Worm (Caenorhabditis elegans) whole organism, L1 larva: ENCODE results near the gene arrd-5.
"Not testable (repeated sequence)": the region's sequence is repeated elsewhere in the genome, so short reads cannot be mapped to it uniquely, and the experiment has no call there.

Experiments used
- C34B4.2 ChIP-seq: sonication (generic microtip); optimal IDR thresholded peaks from 2 replicates; lab custom pipeline; 2017; ENCODE audit warnings: mild to moderate bottlenecking, missing genetic modification characterization, missing compliant biosample characterization
- aha-1 ChIP-seq: fragments of 150-350 bp; optimal IDR thresholded peaks from 2 replicates; lab custom pipeline; 2014; ENCODE audit warnings: missing biosample characterization, missing genetic modification characterization
- aly-2 ChIP-seq: fragments of 150-350 bp; optimal IDR thresholded peaks from 2 replicates; lab custom pipeline; 2014; ENCODE audit warnings: missing biosample characterization, missing genetic modification characterization
- blmp-1 ChIP-seq: fragments of 150-350 bp; optimal IDR thresholded peaks from 2 replicates; lab custom pipeline; 2014; ENCODE audit warnings: missing biosample characterization, missing genetic modification characterization
- ceh-63 ChIP-seq: fragments of 200-800 bp; sonication (Bioruptor generic); optimal IDR thresholded peaks from 2 replicates; lab custom pipeline; 2018; ENCODE audit warnings: mild to moderate bottlenecking, missing genetic modification characterization, missing compliant biosample characterization
- ceh-8 ChIP-seq: fragments of 200-800 bp; sonication (Bioruptor generic); optimal IDR thresholded peaks from 2 replicates; lab custom pipeline; 2018; ENCODE audit warnings: mild to moderate bottlenecking, missing genetic modification characterization, moderate library complexity, missing compliant biosample characterization
- efl-1 ChIP-seq, 4 experiments: fragments of 150-350 bp; optimal IDR thresholded peaks in 3 of 4; peaks in 1 of 4; 1 replicate in 1 of 4; 2 replicates in 3 of 4; lab custom pipeline; 2014; ENCODE audit warnings: missing biosample characterization in 2 of 4, missing genetic modification characterization in 2 of 4, missing genetic modification reagents in 2 of 4
- efl-3 ChIP-seq: fragments of 200-800 bp; sonication (Bioruptor generic); optimal IDR thresholded peaks from 2 replicates; lab custom pipeline; 2018; ENCODE audit warnings: mild to moderate bottlenecking, missing genetic modification characterization, missing compliant biosample characterization
- elt-2 ChIP-seq: sonication (generic microtip); optimal IDR thresholded peaks from 2 replicates; lab custom pipeline; 2016; ENCODE audit warnings: missing genetic modification characterization, mild to moderate bottlenecking, inconsistent platforms, missing compliant biosample characterization, missing genetic modification reagents
- elt-3 ChIP-seq, 6 experiments: fragments of 150-350 bp in 1 of 6; sonication (generic microtip); optimal IDR thresholded peaks; 2 replicates each; lab custom pipeline; 2017 to 2018; ENCODE audit warnings: missing biosample characterization in 6 of 6, missing genetic modification characterization in 6 of 6, inconsistent platforms in 1 of 6
- fkh-10 ChIP-seq: sonication (generic microtip); optimal IDR thresholded peaks from 2 replicates; lab custom pipeline; 2017; ENCODE audit warnings: missing biosample characterization, missing genetic modification reagents, missing genetic modification characterization
- fkh-4 ChIP-seq: sonication (generic microtip); optimal IDR thresholded peaks from 2 replicates; lab custom pipeline; 2016; ENCODE audit warnings: missing compliant biosample characterization, missing genetic modification characterization, borderline replicate concordance
- hlh-4 ChIP-seq: sonication (generic microtip); optimal IDR thresholded peaks from 2 replicates; lab custom pipeline; 2016; ENCODE audit warnings: mild to moderate bottlenecking, missing genetic modification characterization, missing compliant biosample characterization
- hpl-2 ChIP-seq: fragments of 150-350 bp; optimal IDR thresholded peaks from 2 replicates; lab custom pipeline; 2014; ENCODE audit warnings: missing biosample characterization, missing genetic modification reagents, missing genetic modification characterization
- lin-14 ChIP-seq: fragments of 200-800 bp; sonication (Bioruptor generic); optimal IDR thresholded peaks from 2 replicates; lab custom pipeline; 2018; ENCODE audit warnings: mild to moderate bottlenecking, missing genetic modification characterization, moderate library complexity, missing compliant biosample characterization
- lin-15B ChIP-seq: fragments of 150-350 bp; sonication (generic microtip); optimal IDR thresholded peaks from 3 replicates; lab custom pipeline; 2014; ENCODE audit warnings: missing biosample characterization, missing genetic modification characterization
- mdl-1 ChIP-seq, 2 experiments: fragments of 150-350 bp; optimal IDR thresholded peaks; 2 replicates each; lab custom pipeline; 2014 to 2017; ENCODE audit warnings: missing biosample characterization in 2 of 2, missing genetic modification characterization in 2 of 2, inconsistent platforms in 1 of 2
- mef-2 ChIP-seq: fragments of 150-350 bp; optimal IDR thresholded peaks from 2 replicates; lab custom pipeline; 2014; ENCODE audit warnings: missing biosample characterization, missing genetic modification characterization
- mep-1 ChIP-seq: fragments of 150-350 bp; optimal IDR thresholded peaks from 2 replicates; lab custom pipeline; 2014; ENCODE audit warnings: missing biosample characterization, missing genetic modification characterization
- nhr-11 ChIP-seq: fragments of 150-350 bp; optimal IDR thresholded peaks from 2 replicates; lab custom pipeline; 2014; ENCODE audit warnings: missing biosample characterization, missing genetic modification characterization
- nhr-12 ChIP-seq: sonication (generic microtip); optimal IDR thresholded peaks from 2 replicates; lab custom pipeline; 2017; ENCODE audit warnings: missing biosample characterization, missing genetic modification characterization
- nhr-28 ChIP-seq: fragments of 150-350 bp; optimal IDR thresholded peaks from 2 replicates; lab custom pipeline; 2014; ENCODE audit warnings: missing biosample characterization, missing genetic modification characterization
- nhr-47 ChIP-seq: sonication (generic microtip); optimal IDR thresholded peaks from 2 replicates; lab custom pipeline; 2016; ENCODE audit warnings: mild to moderate bottlenecking, missing genetic modification characterization, moderate library complexity, missing compliant biosample characterization
- nhr-71 ChIP-seq: sonication (generic microtip); optimal IDR thresholded peaks from 2 replicates; lab custom pipeline; 2016; ENCODE audit warnings: mild to moderate bottlenecking, missing genetic modification characterization, moderate library complexity, missing compliant biosample characterization
- nhr-85 ChIP-seq: sonication (generic microtip); peaks from one replicate; lab custom pipeline; 2016; ENCODE audit warnings: missing genetic modification characterization, inconsistent platforms, missing compliant biosample characterization
- pag-3 ChIP-seq: sonication (generic microtip); optimal IDR thresholded peaks from 2 replicates; lab custom pipeline; 2017; ENCODE audit warnings: missing genetic modification characterization, mild to moderate bottlenecking, missing compliant biosample characterization, antibody characterized with exemption, borderline replicate concordance; ENCODE audit not compliant: insufficient read depth
- pax-3 ChIP-seq: fragments of 200-800 bp; sonication (Bioruptor generic); optimal IDR thresholded peaks from 2 replicates; lab custom pipeline; 2018; ENCODE audit warnings: mild to moderate bottlenecking, missing genetic modification characterization, moderate library complexity, missing compliant biosample characterization
- rnt-1 ChIP-seq: sonication (generic microtip); optimal IDR thresholded peaks from 2 replicates; lab custom pipeline; 2016; ENCODE audit warnings: mild to moderate bottlenecking, missing genetic modification characterization, moderate library complexity, missing compliant biosample characterization
- snpc-4 ChIP-seq: fragments of 150-350 bp; optimal IDR thresholded peaks from 2 replicates; lab custom pipeline; 2014; ENCODE audit warnings: missing biosample characterization, missing genetic modification characterization
- sup-37 ChIP-seq: fragments of 200-800 bp; sonication (Bioruptor generic); optimal IDR thresholded peaks from 2 replicates; lab custom pipeline; 2018; ENCODE audit warnings: mild to moderate bottlenecking, missing genetic modification characterization, missing compliant biosample characterization
- swsn-7 ChIP-seq: sonication (generic microtip); optimal IDR thresholded peaks from 2 replicates; lab custom pipeline; 2016; ENCODE audit warnings: missing genetic modification characterization, missing compliant biosample characterization
- tlp-1 ChIP-seq: fragments of 150-350 bp; optimal IDR thresholded peaks from 2 replicates; lab custom pipeline; 2014; ENCODE audit warnings: missing biosample characterization, missing genetic modification characterization
- unc-86 ChIP-seq: sonication (generic microtip); optimal IDR thresholded peaks from 2 replicates; lab custom pipeline; 2016; ENCODE audit warnings: missing genetic modification characterization, missing compliant biosample characterization
- vab-15 ChIP-seq: sonication (generic microtip); optimal IDR thresholded peaks from 2 replicates; lab custom pipeline; 2017; ENCODE audit warnings: missing genotype, mild to moderate bottlenecking, missing genetic modification characterization, missing compliant biosample characterization
- xbp-1 ChIP-seq: sonication (generic microtip); optimal IDR thresholded peaks from 2 replicates; lab custom pipeline; 2016; ENCODE audit warnings: missing genetic modification characterization, missing compliant biosample characterization
- zag-1 ChIP-seq: fragments of 150-350 bp; optimal IDR thresholded peaks from 2 replicates; lab custom pipeline; 2014; ENCODE audit warnings: missing biosample characterization, missing genetic modification characterization
- zip-4 ChIP-seq: fragments of 200-800 bp; sonication (Bioruptor generic); optimal IDR thresholded peaks from 2 replicates; lab custom pipeline; 2018; ENCODE audit warnings: mild to moderate bottlenecking, missing genetic modification characterization, moderate library complexity, missing compliant biosample characterization
- ztf-4 ChIP-seq: fragments of 150-350 bp; optimal IDR thresholded peaks from 2 replicates; lab custom pipeline; 2014; ENCODE audit warnings: missing biosample characterization, missing genetic modification characterization

The arrd-5 gene

ce11 chrII:9866378-9866777, 31.4 kb downstream of the arrd-5 start, which contains the start of gene chil-1:
Gene chil-1, minus strand, starts transcription at chrII:9866478.
- not testable (repeated sequence) for TF ChIP-seq nhr-28; hpl-2 (GFP tag; lab: Kevin White, UChicago); pax-3 (tag; lab: Kevin White, UChicago)

- TF ChIP-seq elt-2 (tag; lab: Kevin White, UChicago) (no peak), aha-1 (tag; lab: Kevin White, UChicago) (no peak), zag-1 (tag; lab: Kevin White, UChicago) (no peak), nhr-47 (tag; lab: Kevin White, UChicago) (no peak), hpl-2 (GFP tag; lab: Kevin White, UChicago) (no peak), hlh-4 (tag; lab: Kevin White, UChicago) (no peak), zip-4 (GFP tag; lab: Kevin White, UChicago) (no peak), tlp-1 (tag; lab: Kevin White, UChicago) (no peak), fkh-10 (no peak), blmp-1 (tag; lab: Kevin White, UChicago) (no peak), vab-15 (tag; lab: Kevin White, UChicago) (no peak), aly-2 (tag; lab: Kevin White, UChicago) (no peak), nhr-11 (tag; lab: Kevin White, UChicago) (no peak), sup-37 (GFP tag; lab: Kevin White, UChicago) (no peak), mef-2 (tag; lab: Kevin White, UChicago) (no peak), fkh-4 (tag; lab: Kevin White, UChicago) (no peak), swsn-7 (no peak), C34B4.2 (tag; lab: Kevin White, UChicago) (no peak), nhr-12 (tag; lab: Kevin White, UChicago) (no peak)
These were observed 33.2 kb downstream of the arrd-5 start for ce11 chrII:9868207-9868606.

- TF ChIP-seq efl-1 (optimal IDR thresholded peaks at IDR 0.05; lab: Kevin White, UChicago) (no peak), efl-1 (GFP tag; optimal IDR thresholded peaks at IDR 0.05 in 1 of 2; lab: Kevin White, UChicago) (peak in 1 of 2 experiments; percentile 86), lin-14 (GFP tag; lab: Kevin White, UChicago) (no peak)
- TF ChIP-seq, all 84 proteins: peak for 1
These were observed 33.7 kb downstream of the arrd-5 start, which contains the start of gene old-1 for ce11 chrII:9868698-9869097. Gene old-1, minus strand, starts transcription at chrII:9868747.

ce11 chrII:9871061-9871460, 36.0 kb downstream of the arrd-5 start, which contains the start of gene chil-7:
Gene chil-7, minus strand, starts transcription at chrII:9871172.
- no peak for TF ChIP-seq mdl-1 (tag; optimal IDR thresholded peaks at IDR 0.05; lab: Kevin White, UChicago)
- TF ChIP-seq pag-3: no peak
- no peak for TF ChIP-seq mep-1 (tag; lab: Kevin White, UChicago)
- TF ChIP-seq, all 84 proteins: peak for 0

- no peak for TF ChIP-seq xbp-1 (tag; lab: Kevin White, UChicago)
- no peak for TF ChIP-seq hpl-2 (GFP tag; lab: Kevin White, UChicago)
- TF ChIP-seq lin-15B (tag; lab: Kevin White, UChicago): no peak
- no peak for TF ChIP-seq hlh-4 (tag; lab: Kevin White, UChicago)
- no peak for TF ChIP-seq nhr-11 (tag; lab: Kevin White, UChicago)
- no peak for TF ChIP-seq elt-3 (tag; optimal IDR thresholded peaks at IDR 0.05; lab: Kevin White, UChicago)
- no peak for TF ChIP-seq nhr-71 (tag; lab: Kevin White, UChicago)
- no peak for TF ChIP-seq rnt-1 (tag; lab: Kevin White, UChicago)
- no peak for TF ChIP-seq unc-86 (tag; lab: Kevin White, UChicago)
- TF ChIP-seq pax-3 (tag; lab: Kevin White, UChicago): no peak
- no peak for TF ChIP-seq efl-3 (GFP tag; lab: Kevin White, UChicago)
- no peak for TF ChIP-seq sup-37 (GFP tag; lab: Kevin White, UChicago)
- no peak for TF ChIP-seq snpc-4 (tag; lab: Kevin White, UChicago)
- TF ChIP-seq nhr-85 (tag; lab: Kevin White, UChicago): no peak
- TF ChIP-seq ceh-8 (GFP tag; lab: Kevin White, UChicago): no peak
- no peak for TF ChIP-seq ceh-63 (GFP tag; lab: Kevin White, UChicago)
- no peak for TF ChIP-seq tlp-1 (tag; lab: Kevin White, UChicago)
- no peak for TF ChIP-seq ztf-4 (tag; lab: Kevin White, UChicago)
These were observed 37.9 kb downstream of the arrd-5 start, which contains the start of gene chil-8 for ce11 chrII:9872961-9873360. Gene chil-8, minus strand, starts transcription at chrII:9873061.
